Worm (Caenorhabditis elegans) whole organism, mixed stage, embryonic: Measurements from ENCODE around the gene AH10.4.

Source experiments
- bed-3 ChIP-seq: fragments of 200-800 bp; sonication (Bioruptor generic); optimal IDR thresholded peaks from 3 replicates; lab custom pipeline; 2018; ENCODE audit warnings: mild to moderate bottlenecking, missing genetic modification characterization, moderate library complexity, missing compliant biosample characterization
- blmp-1 ChIP-seq: fragments of 150-350 bp; optimal IDR thresholded peaks from 2 replicates; lab custom pipeline; 2014; ENCODE audit warnings: missing biosample characterization, missing genetic modification characterization
- ceh-39 ChIP-seq: fragments of 150-350 bp; optimal IDR thresholded peaks from 2 replicates; lab custom pipeline; 2014; ENCODE audit warnings: missing biosample characterization, missing genetic modification characterization
- ceh-43 ChIP-seq: fragments of 200-800 bp; sonication (Bioruptor generic); optimal IDR thresholded peaks from 2 replicates; lab custom pipeline; 2018; ENCODE audit warnings: mild to moderate bottlenecking, missing genetic modification characterization, moderate library complexity, missing compliant biosample characterization
- ceh-83 ChIP-seq: fragments of 200-800 bp; sonication (Bioruptor generic); optimal IDR thresholded peaks from 2 replicates; lab custom pipeline; 2018; ENCODE audit warnings: mild to moderate bottlenecking, missing genetic modification characterization, missing compliant biosample characterization
- ces-1 ChIP-seq: fragments of 150-350 bp; optimal IDR thresholded peaks from 2 replicates; lab custom pipeline; 2014; ENCODE audit warnings: missing biosample characterization, missing genetic modification reagents, missing genetic modification characterization
- cnd-1 ChIP-seq: fragments of 200-800 bp; sonication (Bioruptor generic); optimal IDR thresholded peaks from 2 replicates; lab custom pipeline; 2018; ENCODE audit warnings: mild to moderate bottlenecking, missing genetic modification characterization, missing compliant biosample characterization
- drap-1 ChIP-seq: fragments of 200-800 bp; sonication (Bioruptor generic); optimal IDR thresholded peaks from 3 replicates; lab custom pipeline; 2018; ENCODE audit warnings: mild to moderate bottlenecking, missing genetic modification characterization, missing compliant biosample characterization
- elt-1 ChIP-seq: sonication (generic microtip); optimal IDR thresholded peaks from 2 replicates; lab custom pipeline; 2017; ENCODE audit warnings: missing genetic modification characterization, mild to moderate bottlenecking, missing compliant biosample characterization, antibody characterized with exemption, moderate library complexity, borderline replicate concordance; ENCODE audit not compliant: insufficient read depth
- elt-3 ChIP-seq: fragments of 150-350 bp; optimal IDR thresholded peaks from 2 replicates; lab custom pipeline; 2014; ENCODE audit warnings: missing biosample characterization, missing genetic modification characterization
- flh-1 ChIP-seq: fragments of 200-800 bp; sonication (Bioruptor generic); optimal IDR thresholded peaks from 2 replicates; lab custom pipeline; 2018; ENCODE audit warnings: mild to moderate bottlenecking, missing genetic modification characterization, moderate library complexity, missing compliant biosample characterization
- ham-2 ChIP-seq: fragments of 200-800 bp; sonication (Bioruptor generic); optimal IDR thresholded peaks from 2 replicates; lab custom pipeline; 2018; ENCODE audit warnings: mild to moderate bottlenecking, missing genetic modification characterization, missing compliant biosample characterization
- hlh-1 ChIP-seq: fragments of 150-350 bp; optimal IDR thresholded peaks from 2 replicates; lab custom pipeline; 2014; ENCODE audit warnings: missing biosample characterization, missing genetic modification reagents, missing genetic modification characterization
- lin-13 ChIP-seq: fragments of 150-350 bp; optimal IDR thresholded peaks from 2 replicates; lab custom pipeline; 2014; ENCODE audit warnings: missing biosample characterization, missing genetic modification characterization
- lin-32 ChIP-seq: fragments of 200-800 bp; sonication (Bioruptor generic); optimal IDR thresholded peaks from 2 replicates; lab custom pipeline; 2018; ENCODE audit warnings: mild to moderate bottlenecking, missing genetic modification characterization, missing compliant biosample characterization
- lsy-2 ChIP-seq: fragments of 150-350 bp; optimal IDR thresholded peaks from 2 replicates; lab custom pipeline; 2014; ENCODE audit warnings: missing biosample characterization, missing genetic modification characterization
- mab-5 ChIP-seq: fragments of 150-350 bp; optimal IDR thresholded peaks from 2 replicates; lab custom pipeline; 2014; ENCODE audit warnings: missing biosample characterization, missing genetic modification characterization
- mls-2 ChIP-seq: sonication (generic microtip); optimal IDR thresholded peaks from 2 replicates; lab custom pipeline; 2016; ENCODE audit warnings: mild to moderate bottlenecking, missing genetic modification characterization, moderate library complexity, missing compliant biosample characterization
- nhr-12 ChIP-seq: fragments of 150-350 bp; optimal IDR thresholded peaks from 2 replicates; lab custom pipeline; 2014; ENCODE audit warnings: missing biosample characterization, missing genetic modification characterization
- nhr-2 ChIP-seq: fragments of 150-350 bp; optimal IDR thresholded peaks from 2 replicates; lab custom pipeline; 2014; ENCODE audit warnings: missing biosample characterization, missing genetic modification characterization
- nhr-237 ChIP-seq: fragments of 150-350 bp; optimal IDR thresholded peaks from 2 replicates; lab custom pipeline; 2014; ENCODE audit warnings: missing biosample characterization, missing genetic modification characterization
- nhr-28 ChIP-seq: fragments of 150-350 bp; optimal IDR thresholded peaks from 2 replicates; lab custom pipeline; 2014; ENCODE audit warnings: missing biosample characterization, missing genetic modification characterization
- nhr-76 ChIP-seq: sonication (generic microtip); optimal IDR thresholded peaks from 2 replicates; lab custom pipeline; 2017; ENCODE audit warnings: missing biosample characterization, missing genetic modification characterization
- sem-2 ChIP-seq: fragments of 200-800 bp; sonication (Bioruptor generic); optimal IDR thresholded peaks from 2 replicates; lab custom pipeline; 2018; ENCODE audit warnings: mild to moderate bottlenecking, missing genetic modification characterization, missing compliant biosample characterization
- sptf-1 ChIP-seq: sonication (generic microtip); optimal IDR thresholded peaks from 2 replicates; lab custom pipeline; 2017; ENCODE audit warnings: mild to moderate bottlenecking, missing genetic modification characterization, moderate library complexity, missing compliant biosample characterization
- unc-120 ChIP-seq: sonication (generic microtip); optimal IDR thresholded peaks from 2 replicates; lab custom pipeline; 2017; ENCODE audit warnings: missing genetic modification characterization, missing compliant biosample characterization; ENCODE audit not compliant: poor library complexity, severe bottlenecking
- unc-39 ChIP-seq: fragments of 150-350 bp; optimal IDR thresholded peaks from 2 replicates; lab custom pipeline; 2014; ENCODE audit warnings: missing biosample characterization, missing genetic modification characterization
- unc-62 ChIP-seq: fragments of 150-350 bp; optimal IDR thresholded peaks from 2 replicates; lab custom pipeline; 2014; ENCODE audit warnings: missing biosample characterization, missing genetic modification reagents, missing genetic modification characterization
- zip-8 ChIP-seq: fragments of 150-350 bp; optimal IDR thresholded peaks from 2 replicates; lab custom pipeline; 2014; ENCODE audit warnings: missing biosample characterization, missing genetic modification characterization
- ztf-11 ChIP-seq: fragments of 150-350 bp; optimal IDR thresholded peaks from 2 replicates; lab custom pipeline; 2014; ENCODE audit warnings: missing biosample characterization, missing genetic modification characterization

AH10.4 gene

ce11 chrV:14166630-14167029 is 29.0 kb upstream of the AH10.4 start, which contains the start of gene cest-1.1:
TSS of gene cest-1.1 (minus strand) at chrV:14166730.
- TF ChIP-seq ceh-43, result no peak
- TF ChIP-seq flh-1 (GFP tag; lab: Kevin White, UChicago), result no peak
- no peak for TF ChIP-seq blmp-1
- no peak for TF ChIP-seq nhr-237 (tag; lab: Kevin White, UChicago)
- TF ChIP-seq lin-13, result no peak
- no peak for TF ChIP-seq hlh-1 (tag; lab: Kevin White, UChicago)
- no peak for TF ChIP-seq ceh-83 (GFP tag; lab: Kevin White, UChicago)
- no peak for TF ChIP-seq mls-2
- no peak for TF ChIP-seq nhr-28
- no peak for TF ChIP-seq unc-120
- TF ChIP-seq nhr-76, result no peak
- no peak for TF ChIP-seq ztf-11 (tag; lab: Kevin White, UChicago)
- no peak for TF ChIP-seq ces-1 (GFP tag; lab: Kevin White, UChicago)
- TF ChIP-seq unc-39 (tag; lab: Kevin White, UChicago), result no peak
- no peak for TF ChIP-seq sem-2 (GFP tag; lab: Kevin White, UChicago)
- no peak for TF ChIP-seq unc-62
- no peak for TF ChIP-seq ham-2 (GFP tag; lab: Kevin White, UChicago)
- no peak for TF ChIP-seq cnd-1 (tag; lab: Kevin White, UChicago)
- no peak for TF ChIP-seq zip-8
- no peak for TF ChIP-seq mab-5

ce11 chrV:14165745-14166144 is 28.1 kb upstream of the AH10.4 start:
- no peak for TF ChIP-seq hlh-1 (tag; lab: Kevin White, UChicago)
- no peak for TF ChIP-seq unc-62
- TF ChIP-seq lin-32 (GFP tag; lab: Kevin White, UChicago), result no peak
- no peak for TF ChIP-seq unc-39 (tag; lab: Kevin White, UChicago)
- TF ChIP-seq drap-1 (GFP tag; lab: Kevin White, UChicago), result no peak
- no peak for TF ChIP-seq nhr-237 (tag; lab: Kevin White, UChicago)
- TF ChIP-seq lin-13, result no peak
- TF ChIP-seq nhr-12, result no peak
- no peak for TF ChIP-seq sptf-1 (tag; lab: Kevin White, UChicago)

- no peak for TF ChIP-seq sptf-1 (tag; lab: Kevin White, UChicago)
- no peak for TF ChIP-seq lin-13
- TF ChIP-seq lsy-2 (tag; lab: Kevin White, UChicago), result no peak
- TF ChIP-seq nhr-28, result no peak
- no peak for TF ChIP-seq elt-1 (tag; lab: Kevin White, UChicago)
- no peak for TF ChIP-seq elt-3 (tag; lab: Kevin White, UChicago)
- TF ChIP-seq unc-120, result no peak
- TF ChIP-seq blmp-1, result no peak
- TF ChIP-seq bed-3 (GFP tag; lab: Kevin White, UChicago), result no peak
- no peak for TF ChIP-seq nhr-2 (tag; lab: Kevin White, UChicago)
- TF ChIP-seq flh-1 (GFP tag; lab: Kevin White, UChicago), result no peak
- TF ChIP-seq lin-32 (GFP tag; lab: Kevin White, UChicago), result no peak
- TF ChIP-seq unc-39 (tag; lab: Kevin White, UChicago), result no peak
- no peak for TF ChIP-seq ztf-11 (tag; lab: Kevin White, UChicago)
- no peak for TF ChIP-seq zip-8
- TF ChIP-seq ceh-83 (GFP tag; lab: Kevin White, UChicago), result no peak
These were observed 25.4 kb upstream of the AH10.4 start, which contains the start of gene srd-26 for ce11 chrV:14162959-14163548. TSS of gene srd-26 (minus strand) at chrV:14163009.

ce11 chrV:14160698-14161097 is 23.0 kb upstream of the AH10.4 start, which contains the start of gene cest-1.2:
TSS of gene cest-1.2 (minus strand) at chrV:14160862.
- TF ChIP-seq ceh-43 (no peak), bed-3 (GFP tag; lab: Kevin White, UChicago) (no peak), lsy-2 (tag; lab: Kevin White, UChicago) (no peak), lin-13 (no peak), nhr-76 (no peak), ztf-11 (tag; lab: Kevin White, UChicago) (no peak), unc-39 (tag; lab: Kevin White, UChicago) (no peak), nhr-237 (tag; lab: Kevin White, UChicago) (no peak), zip-8 (no peak)

- no peak for TF ChIP-seq hlh-1 (tag; lab: Kevin White, UChicago)
- no peak for TF ChIP-seq cnd-1 (tag; lab: Kevin White, UChicago)
- TF ChIP-seq bed-3 (GFP tag; lab: Kevin White, UChicago), result no peak
- no peak for TF ChIP-seq ceh-83 (GFP tag; lab: Kevin White, UChicago)
- TF ChIP-seq nhr-237 (tag; lab: Kevin White, UChicago), result no peak
- no peak for TF ChIP-seq ceh-43
- TF ChIP-seq blmp-1, result no peak
- no peak for TF ChIP-seq ceh-39 (tag; lab: Kevin White, UChicago)
- TF ChIP-seq nhr-28, result no peak
- no peak for TF ChIP-seq nhr-2 (tag; lab: Kevin White, UChicago)
- TF ChIP-seq zip-8, result no peak
- TF ChIP-seq nhr-12, result no peak
- TF ChIP-seq lsy-2 (tag; lab: Kevin White, UChicago), result no peak
- TF ChIP-seq nhr-76, result no peak
- no peak for TF ChIP-seq sem-2 (GFP tag; lab: Kevin White, UChicago)
- TF ChIP-seq, all 35 proteins: peak for 0
These were observed 18.8 kb upstream of the AH10.4 start, which contains the start of gene AH10.2 for ce11 chrV:14156468-14156867. TSS of gene AH10.2 (plus strand) at chrV:14156768.
